Fruit fly (Drosophila melanogaster) whole organism, embryonic: Measurements from ENCODE around the gene rau.

Experiments used
- ATbp ChIP-seq: fragments of 200-800 bp; sonication (Bioruptor generic); optimal IDR thresholded peaks from 2 replicates; lab custom pipeline; 2017; ENCODE audit warnings: missing biosample characterization, mild to moderate bottlenecking, missing genetic modification characterization, missing genetic modification reagents
- CG11085 ChIP-seq: fragments of 200-800 bp; sonication (Bioruptor generic); IDR thresholded peaks from 2 replicates; pipeline ENCODE4 v1.3.6; 2022; ENCODE audit warnings: missing biosample characterization, missing genetic modification characterization
- CG11560 ChIP-seq: fragments of 200-800 bp; sonication (Bioruptor generic); IDR thresholded peaks from 3 replicates; pipeline ENCODE4 v1.3.6; 2022; ENCODE audit warnings: missing biosample characterization, missing genetic modification characterization
- CG11696 ChIP-seq: fragments of 200-800 bp; sonication (Bioruptor generic); IDR thresholded peaks from 2 replicates; pipeline ENCODE4 v1.3.6; 2022; ENCODE audit warnings: missing biosample characterization, missing genetic modification characterization
- CG11723 ChIP-seq: fragments of 200-800 bp; sonication (Bioruptor generic); optimal IDR thresholded peaks from 2 replicates; lab custom pipeline; 2017; ENCODE audit warnings: missing biosample characterization, mild to moderate bottlenecking, missing genetic modification characterization
- CG13296 ChIP-seq: fragments of 200-800 bp; sonication (Bioruptor generic); optimal IDR thresholded peaks from 3 replicates; lab custom pipeline; 2018; ENCODE audit warnings: missing biosample characterization, mild to moderate bottlenecking, missing genetic modification characterization
- CG14710 ChIP-seq: fragments of 200-800 bp; sonication (Bioruptor generic); optimal IDR thresholded peaks from 3 replicates; lab custom pipeline; 2019; ENCODE audit warnings: missing biosample characterization, mild to moderate bottlenecking, missing genetic modification characterization, moderate library complexity
- CG14860 ChIP-seq: fragments of 200-800 bp; sonication (Bioruptor generic); IDR thresholded peaks from 3 replicates; pipeline ENCODE4 v1.3.6; 2022; ENCODE audit warnings: missing biosample characterization, missing genetic modification characterization; ENCODE audit not compliant: partially characterized antibody
- CG1603 ChIP-seq: fragments of 200-800 bp; sonication (Bioruptor generic); optimal IDR thresholded peaks from 2 replicates; lab custom pipeline; 2019; ENCODE audit warnings: missing biosample characterization, mild to moderate bottlenecking, missing genetic modification characterization, moderate library complexity
- CG17361 ChIP-seq: fragments of 200-800 bp; sonication (Bioruptor generic); IDR thresholded peaks from 3 replicates; pipeline ENCODE4 v1.3.6; 2022; ENCODE audit warnings: missing biosample characterization, missing genetic modification characterization
- CG18011 ChIP-seq: fragments of 200-800 bp; sonication (Bioruptor generic); optimal IDR thresholded peaks from 2 replicates; lab custom pipeline; 2017; ENCODE audit warnings: missing biosample characterization, missing genetic modification characterization, mild to moderate bottlenecking, moderate library complexity, missing genotype
- CG2678 ChIP-seq: fragments of 200-800 bp; sonication (Bioruptor generic); optimal IDR thresholded peaks from 3 replicates; lab custom pipeline; 2019; ENCODE audit warnings: missing biosample characterization, mild to moderate bottlenecking, missing genetic modification characterization, moderate library complexity
- CG2712 ChIP-seq: fragments of 200-800 bp; optimal IDR thresholded peaks from 3 replicates; lab custom pipeline; 2019; ENCODE audit warnings: missing biosample characterization, mild to moderate bottlenecking, missing genetic modification characterization, moderate library complexity
- CG30403 ChIP-seq: fragments of 200-800 bp; sonication (Bioruptor generic); optimal IDR thresholded peaks from 3 replicates; lab custom pipeline; 2016; ENCODE audit warnings: missing biosample characterization, missing genetic modification characterization
- CG3995 ChIP-seq: fragments of 200-800 bp; sonication (Bioruptor generic); optimal IDR thresholded peaks from 3 replicates; lab custom pipeline; 2016; ENCODE audit warnings: missing biosample characterization, missing genetic modification characterization
- CG4707 ChIP-seq: fragments of 200-800 bp; sonication (Bioruptor generic); optimal IDR thresholded peaks from 2 replicates; lab custom pipeline; 2018; ENCODE audit warnings: missing biosample characterization, mild to moderate bottlenecking, missing genetic modification characterization, moderate library complexity
- CG5245 ChIP-seq: fragments of 200-800 bp; sonication (Bioruptor generic); optimal IDR thresholded peaks from 3 replicates; lab custom pipeline; 2016; ENCODE audit warnings: missing biosample characterization, missing genetic modification characterization
- CG6272 ChIP-seq: fragments of 200-800 bp; sonication (Bioruptor generic); IDR thresholded peaks from 2 replicates; pipeline ENCODE4 v1.3.6; 2022; ENCODE audit warnings: missing biosample characterization, missing genetic modification characterization
- CG6854 ChIP-seq: fragments of 200-800 bp; sonication (Bioruptor generic); optimal IDR thresholded peaks from 3 replicates; lab custom pipeline; 2017; ENCODE audit warnings: missing biosample characterization, mild to moderate bottlenecking, missing genetic modification characterization
- CG8359 ChIP-seq: fragments of 200-800 bp; sonication (Bioruptor generic); optimal IDR thresholded peaks from 2 replicates; lab custom pipeline; 2017; ENCODE audit warnings: missing biosample characterization, mild to moderate bottlenecking, missing genetic modification characterization, borderline replicate concordance
- CG8944 ChIP-seq: fragments of 200-800 bp; sonication (Bioruptor generic); optimal IDR thresholded peaks from 3 replicates; lab custom pipeline; 2016; ENCODE audit warnings: missing biosample characterization, missing genetic modification characterization
- CG9437 ChIP-seq: fragments of 200-800 bp; sonication (Bioruptor generic); optimal IDR thresholded peaks from 2 replicates; lab custom pipeline; 2018; ENCODE audit warnings: missing biosample characterization, mild to moderate bottlenecking, missing genetic modification characterization
- CG9932 ChIP-seq: fragments of 200-800 bp; sonication (Bioruptor generic); IDR thresholded peaks from 2 replicates; pipeline ENCODE4 v1.3.6; 2022; ENCODE audit warnings: missing biosample characterization, missing genetic modification characterization
- Dp ChIP-seq: fragments of 200-800 bp; sonication (Bioruptor generic); optimal IDR thresholded peaks from 2 replicates; lab custom pipeline; 2018; ENCODE audit warnings: missing biosample characterization, mild to moderate bottlenecking, missing genetic modification characterization, moderate library complexity
- Drgx ChIP-seq: fragments of 200-800 bp; sonication (Bioruptor generic); IDR thresholded peaks from 2 replicates; pipeline ENCODE4 v1.3.6; 2022; ENCODE audit warnings: missing biosample characterization, missing genetic modification characterization
- Elba2 ChIP-seq: fragments of 200-800 bp; sonication (Bioruptor generic); optimal IDR thresholded peaks from 3 replicates; lab custom pipeline; 2016; ENCODE audit warnings: missing biosample characterization, missing genetic modification characterization
- Ets97D ChIP-seq: fragments of 200-800 bp; sonication (Bioruptor generic); optimal IDR thresholded peaks from 3 replicates; lab custom pipeline; 2016; ENCODE audit warnings: missing biosample characterization, missing genetic modification characterization
- HLHmδ ChIP-seq: fragments of 200-800 bp; sonication (Bioruptor generic); optimal IDR thresholded peaks from 2 replicates; lab custom pipeline; 2018; ENCODE audit warnings: missing biosample characterization, mild to moderate bottlenecking, missing genetic modification characterization, moderate library complexity
- Vsx1 ChIP-seq: fragments of 200-800 bp; sonication (Bioruptor generic); optimal IDR thresholded peaks from 2 replicates; lab custom pipeline; 2017; ENCODE audit warnings: missing biosample characterization, mild to moderate bottlenecking, missing genetic modification characterization, missing genetic modification reagents
- amos ChIP-seq: fragments of 200-800 bp; sonication (Bioruptor generic); IDR thresholded peaks from 2 replicates; pipeline ENCODE4 v1.3.6; 2022; ENCODE audit warnings: missing biosample characterization, missing genetic modification characterization; ENCODE audit not compliant: partially characterized antibody
- btn ChIP-seq: fragments of 200-800 bp; sonication (Bioruptor generic); optimal IDR thresholded peaks from 2 replicates; lab custom pipeline; 2016; ENCODE audit warnings: missing biosample characterization, missing genetic modification characterization
- ci ChIP-seq: fragments of 200-800 bp; sonication (Bioruptor generic); IDR thresholded peaks from 3 replicates; pipeline ENCODE4 v1.3.6; 2022; ENCODE audit warnings: missing biosample characterization, missing genetic modification characterization
- corto ChIP-seq: fragments of 200-800 bp; sonication (Bioruptor generic); optimal IDR thresholded peaks from 2 replicates; lab custom pipeline; 2016; ENCODE audit warnings: missing biosample characterization, mild to moderate bottlenecking, missing genetic modification characterization, moderate library complexity
- danr ChIP-seq: fragments of 200-800 bp; sonication (Bioruptor generic); IDR thresholded peaks from 2 replicates; pipeline ENCODE4 v1.3.6; 2022; ENCODE audit warnings: missing biosample characterization, missing genetic modification characterization
- dm ChIP-seq: fragments of 200-800 bp; sonication (Bioruptor generic); optimal IDR thresholded peaks from 3 replicates; lab custom pipeline; 2016; ENCODE audit warnings: missing biosample characterization, missing genetic modification characterization
- gem ChIP-seq: fragments of 200-800 bp; sonication (Bioruptor generic); optimal IDR thresholded peaks from 2 replicates; lab custom pipeline; 2019; ENCODE audit warnings: missing biosample characterization, mild to moderate bottlenecking, missing genetic modification characterization, moderate library complexity
- ham ChIP-seq: fragments of 200-800 bp; sonication (Bioruptor generic); IDR thresholded peaks from 2 replicates; pipeline ENCODE4 v1.3.6; 2022; ENCODE audit warnings: missing biosample characterization, missing genetic modification characterization
- jigr1 ChIP-seq: fragments of 200-800 bp; sonication (Bioruptor generic); IDR thresholded peaks from 3 replicates; pipeline ENCODE4 v1.3.6; 2022; ENCODE audit warnings: missing biosample characterization, missing genetic modification characterization
- ken ChIP-seq: fragments of 200-800 bp; sonication (Bioruptor generic); IDR thresholded peaks from 3 replicates; pipeline ENCODE4 v1.3.6; 2022; ENCODE audit warnings: missing biosample characterization, missing genetic modification characterization
- klu ChIP-seq: fragments of 200-800 bp; sonication (Bioruptor generic); IDR thresholded peaks from 2 replicates; pipeline ENCODE4 v1.3.6; 2022; ENCODE audit warnings: missing biosample characterization, missing genetic modification characterization
- mld ChIP-seq: fragments of 200-800 bp; sonication (Bioruptor generic); IDR thresholded peaks from 3 replicates; pipeline ENCODE4 v1.3.6; 2022; ENCODE audit warnings: missing biosample characterization, missing genetic modification characterization; ENCODE audit not compliant: partially characterized antibody
- nerfin-1 ChIP-seq: fragments of 200-800 bp; sonication (Bioruptor generic); optimal IDR thresholded peaks from 3 replicates; lab custom pipeline; 2019; ENCODE audit warnings: missing biosample characterization, mild to moderate bottlenecking, missing genetic modification characterization, moderate library complexity
- onecut ChIP-seq: fragments of 200-800 bp; sonication (Bioruptor generic); IDR thresholded peaks from 2 replicates; pipeline ENCODE4 v1.3.6; 2022; ENCODE audit warnings: missing biosample characterization, missing genetic modification characterization
- pan ChIP-seq, 4 experiments: fragments of >200 bp in 3 of 4; fragments of 200-800 bp in 1 of 4; sonication (Bioruptor generic) in 1 of 4; optimal IDR thresholded peaks in 3 of 4; IDR thresholded peaks in 1 of 4; 2 replicates each; pipeline versions ENCODE4 v1.3.6 to Lab custom; 2017 to 2022; ENCODE audit warnings: missing biosample characterization in 2 of 4, missing genetic modification characterization in 2 of 4, mixed read lengths in 1 of 4
- pho ChIP-seq: fragments of 200-800 bp; sonication (Bioruptor generic); optimal IDR thresholded peaks from 2 replicates; lab custom pipeline; 2016; ENCODE audit warnings: missing biosample characterization, missing genetic modification characterization
- phol ChIP-seq: fragments of 200-800 bp; sonication (Bioruptor generic); optimal IDR thresholded peaks from 3 replicates; lab custom pipeline; 2018; ENCODE audit warnings: missing biosample characterization, mild to moderate bottlenecking, missing genetic modification characterization, moderate library complexity
- sens ChIP-seq: fragments of 200-800 bp; sonication (Bioruptor generic); peaks from one replicate; lab custom pipeline; 2016; ENCODE audit warnings: missing biosample characterization, missing genetic modification characterization
- stwl ChIP-seq: fragments of 200-800 bp; sonication (Bioruptor generic); optimal IDR thresholded peaks from 3 replicates; lab custom pipeline; 2018; ENCODE audit warnings: missing biosample characterization, mild to moderate bottlenecking, missing genetic modification characterization, moderate library complexity
- vvl ChIP-seq: fragments of 200-800 bp; sonication (Bioruptor generic); IDR thresholded peaks from 2 replicates; pipeline ENCODE4 v1.3.6; 2022; ENCODE audit warnings: missing biosample characterization, missing genetic modification characterization
- wdn ChIP-seq: fragments of 200-800 bp; sonication (Bioruptor generic); IDR thresholded peaks from 2 replicates; pipeline ENCODE4 v1.3.6; 2022; ENCODE audit warnings: missing biosample characterization, missing genetic modification characterization
- zen ChIP-seq: fragments of 200-800 bp; sonication (Bioruptor generic); optimal IDR thresholded peaks from 3 replicates; lab custom pipeline; 2018; ENCODE audit warnings: missing biosample characterization, mild to moderate bottlenecking, missing genetic modification characterization, moderate library complexity

Gene rau

DNA sequence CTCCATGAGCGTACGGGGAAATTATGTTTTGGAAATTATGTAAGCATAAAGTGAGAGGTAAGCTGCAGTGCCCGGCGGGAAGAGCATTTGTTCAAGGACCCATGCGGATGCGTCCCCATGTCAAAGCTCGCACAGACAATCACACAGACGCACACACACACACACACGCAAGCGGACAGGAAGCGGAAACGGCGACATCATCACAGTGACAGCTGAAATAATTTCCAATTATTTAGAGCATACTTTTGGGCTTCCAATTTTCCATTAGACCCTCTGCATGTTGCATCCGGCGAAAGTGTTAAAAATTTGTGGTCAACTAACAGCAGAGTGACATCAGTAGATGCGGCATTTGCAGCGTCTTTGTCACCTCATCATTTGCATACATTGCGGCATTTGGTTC is 12.5 kb downstream of the rau start:
- TF ChIP-seq ken, result 0 out of 3 replicates have a peak, but pooled peaks have one; percentile 18
- TF ChIP-seq wdn (GFP tag; lab: Robert Waterston, UW), result no peak
- peak; percentile 26; the same call in 1 of the 2 replicates for TF ChIP-seq Drgx (GFP tag; lab: Robert Waterston, UW)
- no peak for TF ChIP-seq danr (GFP tag; lab: Robert Waterston, UW)
- peak; percentile 36 for TF ChIP-seq phol (tag; lab: Kevin White, UChicago)
- TF ChIP-seq pho (GFP tag; lab: Kevin White, UChicago), result no peak
- no peak for TF ChIP-seq dm
- TF ChIP-seq pan (optimal IDR thresholded peaks at IDR 0.05; lab: Kevin White, UChicago), result no peak
- no peak for TF ChIP-seq pan (GFP tag; optimal IDR thresholded peaks at IDR 0.05 in 1 of 2, IDR thresholded peaks at IDR 0.05 in 1 of 2)
- no peak for TF ChIP-seq Dp (GFP tag; lab: Kevin White, UChicago)
- no peak for TF ChIP-seq corto (GFP tag; lab: Kevin White, UChicago)
- TF ChIP-seq gem (tag; lab: Kevin White, UChicago), result no peak
- TF ChIP-seq nerfin-1, result no peak
- no peak for TF ChIP-seq ham (GFP tag; lab: Robert Waterston, UW)
- no peak for TF ChIP-seq CG3995 (GFP tag; lab: Kevin White, UChicago)
- TF ChIP-seq sens (GFP tag; lab: Kevin White, UChicago), result peak; percentile 60
- no peak for TF ChIP-seq btn
- TF ChIP-seq Ets97D (GFP tag; lab: Kevin White, UChicago), result peak; percentile 84
- no peak for TF ChIP-seq CG6854 (GFP tag; lab: Kevin White, UChicago)
- no peak for TF ChIP-seq CG4707 (GFP tag; lab: Kevin White, UChicago)
- TF ChIP-seq CG11696 (GFP tag; lab: Robert Waterston, UW), result no peak
- TF ChIP-seq CG11723 (GFP tag; lab: Kevin White, UChicago), result no peak
- no peak for TF ChIP-seq klu (GFP tag; lab: Robert Waterston, UW)
- TF ChIP-seq CG13296, result no peak
- no peak for TF ChIP-seq CG5245 (GFP tag; lab: Kevin White, UChicago)
- TF ChIP-seq CG14860 (GFP tag; lab: Robert Waterston, UW), result no peak
- TF ChIP-seq CG14710 (tag; lab: Kevin White, UChicago), result no peak
- TF ChIP-seq CG30403 (GFP tag; lab: Kevin White, UChicago), result no peak
- TF ChIP-seq CG9437 (GFP tag; lab: Kevin White, UChicago), result no peak
- no peak for TF ChIP-seq CG2712 (tag; lab: Kevin White, UChicago)
- no peak for TF ChIP-seq CG18011 (GFP tag; lab: Kevin White, UChicago)
- TF ChIP-seq stwl, result no peak
- no peak for TF ChIP-seq CG17361 (GFP tag; lab: Robert Waterston, UW)
- no peak for TF ChIP-seq CG9932 (GFP tag; lab: Robert Waterston, UW)
- TF ChIP-seq vvl (GFP tag; lab: Robert Waterston, UW), result no peak
- TF ChIP-seq jigr1 (GFP tag; lab: Robert Waterston, UW), result no peak
- TF ChIP-seq CG1603 (tag; lab: Kevin White, UChicago), result peak; percentile 30
- 0 out of 3 replicates have a peak, but pooled peaks have one; percentile 14 for TF ChIP-seq mld
- 0 out of 3 replicates have a peak, but pooled peaks have one; percentile 39 for TF ChIP-seq ci (GFP tag; lab: Robert Waterston, UW)
- no peak for TF ChIP-seq CG8944 (GFP tag; lab: Kevin White, UChicago)
- no peak for TF ChIP-seq Vsx1 (GFP tag; lab: Kevin White, UChicago)
- no peak for TF ChIP-seq amos (GFP tag; lab: Robert Waterston, UW)
- no peak for TF ChIP-seq CG11085 (GFP tag; lab: Robert Waterston, UW)
- TF ChIP-seq HLHmδ (GFP tag; lab: Kevin White, UChicago), result no peak
- TF ChIP-seq Elba2 (GFP tag; lab: Kevin White, UChicago), result no peak
- TF ChIP-seq CG8359 (GFP tag; lab: Kevin White, UChicago), result no peak
- TF ChIP-seq CG6272, result no peak
- TF ChIP-seq CG11560 (tag; lab: Robert Waterston, UW), result no peak
- no peak for TF ChIP-seq onecut (GFP tag; lab: Robert Waterston, UW)
- no peak for TF ChIP-seq ATbp (GFP tag; lab: Kevin White, UChicago)
- TF ChIP-seq zen (tag; lab: Kevin White, UChicago), result peak; percentile 17
- TF ChIP-seq CG2678 (tag; lab: Kevin White, UChicago), result no peak
